Fruit fly (Drosophila melanogaster) whole organism, prepupa: Measurements from ENCODE around the gene Pka-C1.

Experiments
- Eip78C ChIP-seq: fragments of 200-800 bp; sonication (Bioruptor generic); peaks from one replicate; lab custom pipeline; 2016; ENCODE audit warnings: missing biosample characterization, missing genetic modification characterization
- Smox ChIP-seq: fragments of 200-800 bp; sonication (Bioruptor generic); optimal IDR thresholded peaks from 3 replicates; lab custom pipeline; 2016; ENCODE audit warnings: missing biosample characterization, missing genetic modification characterization

- no peak for TF ChIP-seq Eip78C
- no peak for TF ChIP-seq Smox
These were observed 28.1 kb downstream of the Pka-C1 start for dm6 chr2L:9670909-9671422.
